Worm (Caenorhabditis elegans) whole organism, L4/young adult: ENCODE results near the gene skr-4.

Experiments used
- W03F9.2 ChIP-seq: fragments of 150-350 bp; optimal IDR thresholded peaks from 2 replicates; lab custom pipeline; 2014; ENCODE audit warnings: missing biosample characterization, missing genetic modification characterization
- dao-5 ChIP-seq: sonication (generic microtip); optimal IDR thresholded peaks from 2 replicates; lab custom pipeline; 2016; ENCODE audit warnings: missing genotype, missing genetic modification characterization, moderate library complexity, missing compliant biosample characterization
- him-1 ChIP-seq: sonication (generic microtip); optimal IDR thresholded peaks from 2 replicates; lab custom pipeline; 2016; ENCODE audit warnings: missing genotype, missing genetic modification reagents, missing genetic modification characterization, missing compliant biosample characterization

DNA sequence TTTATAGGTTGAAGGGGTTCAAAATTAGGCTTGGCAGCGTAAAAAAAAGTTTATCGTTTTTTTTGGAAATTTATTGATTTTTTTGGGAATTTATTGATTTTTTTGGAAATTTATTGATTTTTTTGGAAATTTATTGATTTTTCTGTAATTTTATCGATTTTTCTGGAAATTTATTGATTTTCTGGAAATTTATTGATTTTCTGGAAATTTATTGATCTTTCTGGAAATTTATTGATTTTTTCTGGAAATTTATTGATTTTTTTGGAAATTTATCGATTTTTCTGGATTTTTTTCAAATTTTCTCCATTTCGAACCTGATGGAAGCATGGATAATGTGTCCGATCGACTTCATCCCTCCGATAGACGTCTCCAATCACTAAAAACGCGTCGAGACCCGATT is 19.2 kb upstream of the skr-4 start:
- no peak for TF ChIP-seq him-1
- no peak for TF ChIP-seq W03F9.2 (tag; lab: Kevin White, UChicago)
- TF ChIP-seq dao-5, result no peak
